Worm (Caenorhabditis elegans) whole organism, L1 larva: ENCODE results near the gene M153.3.

ENCODE experiments used
- C04F5.9 ChIP-seq: sonication (generic microtip); optimal IDR thresholded peaks from 2 replicates; lab custom pipeline; 2016; ENCODE audit warnings: missing genetic modification characterization, missing compliant biosample characterization
- C34B4.2 ChIP-seq: sonication (generic microtip); optimal IDR thresholded peaks from 2 replicates; lab custom pipeline; 2017; ENCODE audit warnings: mild to moderate bottlenecking, missing genetic modification characterization, missing compliant biosample characterization
- F16B12.6 ChIP-seq: fragments of 150-350 bp; optimal IDR thresholded peaks from 2 replicates; lab custom pipeline; 2014; ENCODE audit warnings: missing biosample characterization, missing genetic modification characterization
- alr-1 ChIP-seq: fragments of 200-800 bp; sonication (Bioruptor generic); optimal IDR thresholded peaks from 2 replicates; lab custom pipeline; 2018; ENCODE audit warnings: borderline replicate concordance, mild to moderate bottlenecking, missing genetic modification characterization, missing compliant biosample characterization
- aly-2 ChIP-seq: fragments of 150-350 bp; optimal IDR thresholded peaks from 2 replicates; lab custom pipeline; 2014; ENCODE audit warnings: missing biosample characterization, missing genetic modification characterization
- blmp-1 ChIP-seq: fragments of 150-350 bp; optimal IDR thresholded peaks from 2 replicates; lab custom pipeline; 2014; ENCODE audit warnings: missing biosample characterization, missing genetic modification characterization
- ceh-8 ChIP-seq: fragments of 200-800 bp; sonication (Bioruptor generic); optimal IDR thresholded peaks from 2 replicates; lab custom pipeline; 2018; ENCODE audit warnings: mild to moderate bottlenecking, missing genetic modification characterization, moderate library complexity, missing compliant biosample characterization
- ceh-82 ChIP-seq, 3 experiments: fragments of 150-350 bp in 1 of 3; sonication (generic microtip) in 2 of 3; optimal IDR thresholded peaks; 2 replicates each; lab custom pipeline; 2014 to 2017; ENCODE audit warnings: missing biosample characterization in 3 of 3, missing genetic modification characterization in 3 of 3
- ces-1 ChIP-seq: fragments of 150-350 bp; optimal IDR thresholded peaks from 2 replicates; lab custom pipeline; 2014; ENCODE audit warnings: missing biosample characterization, missing genetic modification reagents, missing genetic modification characterization
- dpl-1 ChIP-seq, 3 experiments: fragments of 150-350 bp in 2 of 3; sonication (generic microtip) in 1 of 3; optimal IDR thresholded peaks; 2 replicates each; lab custom pipeline; 2014 to 2017; ENCODE audit warnings: missing biosample characterization in 3 of 3, missing genetic modification characterization in 3 of 3, missing genetic modification reagents in 3 of 3
- dsc-1 ChIP-seq: sonication (generic microtip); optimal IDR thresholded peaks from 2 replicates; lab custom pipeline; 2016; ENCODE audit warnings: mild to moderate bottlenecking, missing genetic modification characterization, missing compliant biosample characterization
- efl-1 ChIP-seq, 4 experiments: fragments of 150-350 bp; optimal IDR thresholded peaks in 3 of 4; peaks in 1 of 4; 1 replicate in 1 of 4; 2 replicates in 3 of 4; lab custom pipeline; 2014; ENCODE audit warnings: missing biosample characterization in 2 of 4, missing genetic modification characterization in 2 of 4, missing genetic modification reagents in 2 of 4
- efl-3 ChIP-seq: fragments of 200-800 bp; sonication (Bioruptor generic); optimal IDR thresholded peaks from 2 replicates; lab custom pipeline; 2018; ENCODE audit warnings: mild to moderate bottlenecking, missing genetic modification characterization, missing compliant biosample characterization
- egl-13 ChIP-seq: sonication (generic microtip); optimal IDR thresholded peaks from 2 replicates; lab custom pipeline; 2016; ENCODE audit warnings: missing genotype, missing genetic modification reagents, missing genetic modification characterization, missing compliant biosample characterization
- elt-2 ChIP-seq: sonication (generic microtip); optimal IDR thresholded peaks from 2 replicates; lab custom pipeline; 2016; ENCODE audit warnings: missing genetic modification characterization, mild to moderate bottlenecking, inconsistent platforms, missing compliant biosample characterization, missing genetic modification reagents
- elt-3 ChIP-seq, 6 experiments: fragments of 150-350 bp in 1 of 6; sonication (generic microtip); optimal IDR thresholded peaks; 2 replicates each; lab custom pipeline; 2017 to 2018; ENCODE audit warnings: missing biosample characterization in 6 of 6, missing genetic modification characterization in 6 of 6, inconsistent platforms in 1 of 6
- fkh-8 ChIP-seq: sonication (generic microtip); optimal IDR thresholded peaks from 2 replicates; lab custom pipeline; 2016; ENCODE audit warnings: mild to moderate bottlenecking, missing genetic modification characterization, missing compliant biosample characterization
- fos-1 ChIP-seq: fragments of 150-350 bp; optimal IDR thresholded peaks from 2 replicates; lab custom pipeline; 2014; ENCODE audit warnings: missing biosample characterization, missing genetic modification characterization
- grh-1 ChIP-seq: fragments of 200-800 bp; sonication (Bioruptor generic); IDR thresholded peaks from 2 replicates; pipeline ENCODE4 v1.3.6; 2022; ENCODE audit warnings: missing genetic modification reagents, missing genetic modification characterization, missing compliant biosample characterization
- irx-1 ChIP-seq: sonication (generic microtip); optimal IDR thresholded peaks from 2 replicates; lab custom pipeline; 2016; ENCODE audit warnings: missing genetic modification characterization, missing compliant biosample characterization
- isw-1 ChIP-seq: fragments of 200-800 bp; sonication (Bioruptor generic); IDR thresholded peaks from 2 replicates; pipeline ENCODE4 v1.3.6; 2022; ENCODE audit warnings: missing genetic modification characterization, missing compliant biosample characterization
- jun-1 ChIP-seq: fragments of 150-350 bp; optimal IDR thresholded peaks from 2 replicates; lab custom pipeline; 2014; ENCODE audit warnings: missing biosample characterization, missing genetic modification reagents, missing genetic modification characterization
- lin-14 ChIP-seq: fragments of 200-800 bp; sonication (Bioruptor generic); optimal IDR thresholded peaks from 2 replicates; lab custom pipeline; 2018; ENCODE audit warnings: mild to moderate bottlenecking, missing genetic modification characterization, moderate library complexity, missing compliant biosample characterization
- lin-35 ChIP-seq, 2 experiments: fragments of 150-350 bp; optimal IDR thresholded peaks; 2 replicates each; lab custom pipeline; 2014; ENCODE audit warnings: missing biosample characterization in 2 of 2, missing genetic modification characterization in 2 of 2, missing genetic modification reagents in 2 of 2
- lsy-2 ChIP-seq, 2 experiments: fragments of 150-350 bp; optimal IDR thresholded peaks; 2 replicates each; lab custom pipeline; 2014; ENCODE audit warnings: missing biosample characterization in 2 of 2, missing genetic modification characterization in 2 of 2
- nhr-237 ChIP-seq: fragments of 150-350 bp; optimal IDR thresholded peaks from 2 replicates; lab custom pipeline; 2014; ENCODE audit warnings: missing biosample characterization, missing genetic modification characterization
- nhr-47 ChIP-seq: sonication (generic microtip); optimal IDR thresholded peaks from 2 replicates; lab custom pipeline; 2016; ENCODE audit warnings: mild to moderate bottlenecking, missing genetic modification characterization, moderate library complexity, missing compliant biosample characterization
- nhr-71 ChIP-seq: sonication (generic microtip); optimal IDR thresholded peaks from 2 replicates; lab custom pipeline; 2016; ENCODE audit warnings: mild to moderate bottlenecking, missing genetic modification characterization, moderate library complexity, missing compliant biosample characterization
- nhr-76 ChIP-seq: sonication (generic microtip); optimal IDR thresholded peaks from 2 replicates; lab custom pipeline; 2017; ENCODE audit warnings: missing biosample characterization, missing genetic modification characterization
- nhr-90 ChIP-seq: sonication (generic microtip); optimal IDR thresholded peaks from 2 replicates; lab custom pipeline; 2016; ENCODE audit warnings: mild to moderate bottlenecking, missing genetic modification characterization, missing compliant biosample characterization; ENCODE audit not compliant: poor library complexity
- pax-3 ChIP-seq: fragments of 200-800 bp; sonication (Bioruptor generic); optimal IDR thresholded peaks from 2 replicates; lab custom pipeline; 2018; ENCODE audit warnings: mild to moderate bottlenecking, missing genetic modification characterization, moderate library complexity, missing compliant biosample characterization
- snpc-4 ChIP-seq: fragments of 150-350 bp; optimal IDR thresholded peaks from 2 replicates; lab custom pipeline; 2014; ENCODE audit warnings: missing biosample characterization, missing genetic modification characterization
- swsn-7 ChIP-seq: sonication (generic microtip); optimal IDR thresholded peaks from 2 replicates; lab custom pipeline; 2016; ENCODE audit warnings: missing genetic modification characterization, missing compliant biosample characterization
- tbx-2 ChIP-seq: sonication (generic microtip); optimal IDR thresholded peaks from 2 replicates; lab custom pipeline; 2016; ENCODE audit warnings: missing genetic modification characterization, missing compliant biosample characterization
- tlp-1 ChIP-seq: fragments of 150-350 bp; optimal IDR thresholded peaks from 2 replicates; lab custom pipeline; 2014; ENCODE audit warnings: missing biosample characterization, missing genetic modification characterization
- unc-30 ChIP-seq: sonication (generic microtip); optimal IDR thresholded peaks from 2 replicates; lab custom pipeline; 2017; ENCODE audit warnings: missing biosample characterization, missing genetic modification characterization
- unc-98 ChIP-seq: fragments of 200-800 bp; sonication (Bioruptor generic); IDR thresholded peaks from 2 replicates; pipeline ENCODE4 v1.3.6; 2022; ENCODE audit warnings: missing genetic modification characterization, missing compliant biosample characterization
- xbp-1 ChIP-seq: sonication (generic microtip); optimal IDR thresholded peaks from 2 replicates; lab custom pipeline; 2016; ENCODE audit warnings: missing genetic modification characterization, missing compliant biosample characterization
- zip-4 ChIP-seq: fragments of 200-800 bp; sonication (Bioruptor generic); optimal IDR thresholded peaks from 2 replicates; lab custom pipeline; 2018; ENCODE audit warnings: mild to moderate bottlenecking, missing genetic modification characterization, moderate library complexity, missing compliant biosample characterization
- ztf-4 ChIP-seq: fragments of 150-350 bp; optimal IDR thresholded peaks from 2 replicates; lab custom pipeline; 2014; ENCODE audit warnings: missing biosample characterization, missing genetic modification characterization

The M153.3 gene

ce11 chrX:12145919-12146318 lies 3.2 kb downstream of the M153.3 start:
- TF ChIP-seq zip-4 (GFP tag; lab: Kevin White, UChicago) (no peak), tbx-2 (tag; lab: Kevin White, UChicago) (no peak), aly-2 (tag; lab: Kevin White, UChicago) (no peak), unc-98 (GFP tag; lab: Robert Waterston, UW) (no peak), blmp-1 (peak; percentile 8)

ce11 chrX:12146453-12147085 lies 3.9 kb downstream of the M153.3 start, which contains the start of gene pycr-1:
pycr-1 (plus strand) TSS chrX:12146832.
- no peak for TF ChIP-seq egl-13
- no peak for TF ChIP-seq ces-1 (GFP tag; lab: Kevin White, UChicago)
- TF ChIP-seq jun-1 (tag; lab: Kevin White, UChicago) = no peak
- peak; percentile 60 for TF ChIP-seq elt-2
- TF ChIP-seq nhr-90 (tag; lab: Kevin White, UChicago) = no peak
- TF ChIP-seq lin-35 (GFP tag; optimal IDR thresholded peaks at IDR 0.05; lab: Kevin White, UChicago) = peak in 1 of 2 experiments; percentile 6
- no peak for TF ChIP-seq blmp-1
- TF ChIP-seq ztf-4 = no peak
- no peak for TF ChIP-seq unc-30 (tag; lab: Kevin White, UChicago)
- no peak for TF ChIP-seq irx-1 (tag; lab: Kevin White, UChicago)
- TF ChIP-seq efl-1 (optimal IDR thresholded peaks at IDR 0.05; lab: Kevin White, UChicago) = no peak
- TF ChIP-seq efl-1 (GFP tag; optimal IDR thresholded peaks at IDR 0.05 in 1 of 2; lab: Kevin White, UChicago) = peak in 1 of 2 experiments; percentile 73
- peak in 1 of 6 experiments; percentile 43 for TF ChIP-seq elt-3 (tag; optimal IDR thresholded peaks at IDR 0.05; lab: Kevin White, UChicago)

DNA sequence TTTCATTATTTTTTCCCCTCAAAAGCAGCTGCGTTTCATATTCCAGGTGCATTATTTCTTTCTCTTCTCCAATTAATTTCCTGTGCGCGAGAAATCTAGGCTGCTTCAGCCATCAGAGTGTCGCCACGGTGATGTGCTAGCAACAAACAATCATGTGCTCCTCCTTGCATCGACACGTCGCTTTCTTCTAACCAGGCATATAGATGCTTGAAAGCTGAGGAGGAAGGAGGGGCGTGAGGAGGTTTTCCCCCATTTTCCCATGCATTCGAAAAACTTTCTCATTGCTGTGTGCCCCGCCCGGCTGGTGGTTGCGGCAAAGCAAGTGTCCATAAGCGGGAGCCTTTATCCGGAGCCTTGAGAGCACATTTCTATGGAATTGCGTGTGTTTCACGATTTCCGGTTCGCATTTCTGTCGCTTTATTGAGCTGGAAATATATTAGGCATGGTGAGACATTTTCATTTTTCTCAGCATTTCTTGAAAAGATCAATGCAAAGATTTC lies 7.0 kb downstream of the M153.3 start, which contains the start of gene znf-474:
znf-474 (plus strand) TSS at position 287 of the 500 bp plus-strand sequence.
- TF ChIP-seq isw-1 (GFP tag; lab: Robert Waterston, UW) (no peak), aly-2 (tag; lab: Kevin White, UChicago) (no peak), F16B12.6 (no peak), tbx-2 (tag; lab: Kevin White, UChicago) (no peak), unc-98 (GFP tag; lab: Robert Waterston, UW) (no peak), lin-14 (peak; percentile 52), ceh-8 (GFP tag; lab: Kevin White, UChicago) (no peak), nhr-47 (tag; lab: Kevin White, UChicago) (peak; percentile 32), nhr-76 (tag; lab: Kevin White, UChicago) (no peak), unc-30 (tag; lab: Kevin White, UChicago) (no peak), elt-2 (no peak), dsc-1 (tag; lab: Kevin White, UChicago) (peak; percentile 8), swsn-7 (tag; lab: Kevin White, UChicago) (no peak), snpc-4 (tag; lab: Kevin White, UChicago) (no peak), nhr-71 (tag; lab: Kevin White, UChicago) (peak; percentile 29), C34B4.2 (no peak), alr-1 (tag; lab: Kevin White, UChicago) (no peak), nhr-237 (tag; lab: Kevin White, UChicago) (no peak), jun-1 (tag; lab: Kevin White, UChicago) (no peak), efl-3 (GFP tag; lab: Kevin White, UChicago) (no peak), xbp-1 (tag; lab: Kevin White, UChicago) (no peak), dpl-1 (GFP tag; optimal IDR thresholded peaks at IDR 0.05; lab: Kevin White, UChicago) (no peak), fos-1 (tag; lab: Kevin White, UChicago) (no peak), egl-13 (no peak), tlp-1 (no peak), lsy-2 (tag; optimal IDR thresholded peaks at IDR 0.05; lab: Kevin White, UChicago) (no peak), ceh-82 (tag; optimal IDR thresholded peaks at IDR 0.05; lab: Kevin White, UChicago) (no peak), fkh-8 (peak; percentile 91), pax-3 (no peak), C04F5.9 (tag; lab: Kevin White, UChicago) (no peak), zip-4 (GFP tag; lab: Kevin White, UChicago) (no peak), grh-1 (no peak)
